Worm (Caenorhabditis elegans) whole organism, midembryonic: ENCODE results near the gene Y44A6D.6.

ENCODE experiments used
- T22C8.4 ChIP-seq: fragments of 200-800 bp; sonication (Bioruptor generic); IDR thresholded peaks from 2 replicates; pipeline ENCODE4 v1.3.6; 2022; ENCODE audit warnings: missing genetic modification characterization, missing compliant biosample characterization
- cog-1 ChIP-seq: sonication (generic microtip); optimal IDR thresholded peaks from 2 replicates; lab custom pipeline; 2016; ENCODE audit warnings: missing genetic modification characterization, missing compliant biosample characterization

- TF ChIP-seq T22C8.4 (GFP tag; lab: Robert Waterston, UW) = no peak
- peak; percentile 30 for TF ChIP-seq cog-1 (tag; lab: Kevin White, UChicago)
These were observed 25.4 kb downstream of the Y44A6D.6 start for ce11 chrV:20832554-20832963.
